Worm (Caenorhabditis elegans): ENCODE data around the gene fil-2.

- TF ChIP-seq tlf-1 (GFP tag; optimal IDR thresholded peaks at IDR 0.05): no peak
- no peak for TF ChIP-seq ets-4 (GFP tag; optimal IDR thresholded peaks at IDR 0.05)
- TF ChIP-seq ekl-4 (GFP tag; IDR thresholded peaks at IDR 0.05): no peak
- TF ChIP-seq pha-4 (tag; optimal IDR thresholded peaks at IDR 0.05): no peak
- TF ChIP-seq snpc-1.1 (tag; optimal IDR thresholded peaks at IDR 0.05; ENCODE audit: insufficient read depth): no peak
- TF ChIP-seq ama-1 (optimal IDR thresholded peaks at IDR 0.05): no peak
- TF ChIP-seq ama-1 (GFP tag; optimal IDR thresholded peaks at IDR 0.05): no peak
- no peak for TF ChIP-seq ceh-40 (GFP tag; IDR thresholded peaks at IDR 0.05)
These were observed 31.4 kb upstream of the fil-2 start for ce11 chrV:6247397-6247796.
